Worm (Caenorhabditis elegans) whole organism, L4 larva: ENCODE data around the gene ZK813.3.

ENCODE experiments used
- ama-1 ChIP-seq: fragments of 150-350 bp; optimal IDR thresholded peaks from 2 replicates; lab custom pipeline; 2014; ENCODE audit warnings: inconsistent platforms, mixed read lengths
- fos-1 ChIP-seq: fragments of 150-350 bp; optimal IDR thresholded peaks from 2 replicates; lab custom pipeline; 2014; ENCODE audit warnings: missing biosample characterization, missing genetic modification characterization
- madf-9 ChIP-seq: fragments of 200-800 bp; sonication (Bioruptor generic); conservative IDR thresholded peaks from 2 replicates; pipeline ENCODE4 v1.3.6; 2022; ENCODE audit warnings: missing genetic modification reagents, missing genetic modification characterization, missing compliant biosample characterization
- nhr-237 ChIP-seq: sonication (generic microtip); optimal IDR thresholded peaks from 2 replicates; lab custom pipeline; 2017; ENCODE audit warnings: missing biosample characterization, missing genetic modification characterization
- spr-3 ChIP-seq: fragments of 200-800 bp; sonication (Bioruptor generic); optimal IDR thresholded peaks from 2 replicates; lab custom pipeline; 2018; ENCODE audit warnings: mild to moderate bottlenecking, missing genetic modification characterization, missing compliant biosample characterization

DNA sequence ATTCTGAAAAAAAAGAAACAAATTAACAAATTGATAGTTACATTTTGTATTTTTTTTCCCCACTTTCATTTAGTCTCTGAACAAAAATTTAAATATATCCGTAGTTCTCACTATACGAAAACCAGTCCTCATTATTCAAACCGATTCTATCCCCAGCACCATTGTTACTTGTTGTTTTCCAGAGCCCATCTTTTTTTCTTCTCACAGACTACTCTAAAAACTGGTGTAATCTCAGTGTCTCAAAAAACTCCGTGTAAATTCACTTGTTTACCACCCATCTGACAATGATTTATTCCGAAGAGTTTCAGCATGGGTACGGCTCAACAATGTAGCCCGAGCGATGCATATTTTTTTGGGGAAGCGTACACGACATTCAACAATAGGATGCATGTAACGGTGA, 47.4 kb downstream of the ZK813.3 start, which contains the start of gene C12D12.3:
- TF ChIP-seq spr-3 (GFP tag; lab: Kevin White, UChicago) (no peak), madf-9 (GFP tag; lab: Robert Waterston, UW) (no peak), ama-1 (lab: Kevin White, UChicago) (no peak), nhr-237 (no peak), fos-1 (tag; lab: Kevin White, UChicago) (no peak)
